Fruit fly (Drosophila melanogaster) whole organism, embryonic: Measurements from ENCODE around the gene Cdc16.
A peak's percentile ranks its signal among the peaks of the same experiment; 100 is the strongest.

Experiments used
- ATbp ChIP-seq: fragments of 200-800 bp; sonication (Bioruptor generic); optimal IDR thresholded peaks from 2 replicates; lab custom pipeline; 2017; ENCODE audit warnings: missing biosample characterization, mild to moderate bottlenecking, missing genetic modification characterization, missing genetic modification reagents
- Ada2b ChIP-seq: fragments of 200-800 bp; sonication (Bioruptor generic); IDR thresholded peaks from 2 replicates; pipeline ENCODE4 v1.3.6; 2022; ENCODE audit warnings: missing biosample characterization, missing genetic modification characterization
- Asciz ChIP-seq: fragments of 200-800 bp; sonication (Bioruptor generic); optimal IDR thresholded peaks from 2 replicates; lab custom pipeline; 2017; ENCODE audit warnings: missing biosample characterization, mild to moderate bottlenecking, missing genetic modification characterization, missing genetic modification reagents
- B-H2 ChIP-seq: fragments of 200-800 bp; sonication (Bioruptor generic); optimal IDR thresholded peaks from 2 replicates; lab custom pipeline; 2018; ENCODE audit warnings: missing biosample characterization, mild to moderate bottlenecking, missing genetic modification characterization
- CG10366 ChIP-seq: fragments of 200-800 bp; sonication (Bioruptor generic); IDR thresholded peaks from 2 replicates; pipeline ENCODE4 v1.3.6; 2022; ENCODE audit warnings: missing biosample characterization, missing genetic modification characterization
- CG11247 ChIP-seq: fragments of 200-800 bp; sonication (Bioruptor generic); IDR thresholded peaks from 2 replicates; pipeline ENCODE4 v1.3.6; 2022; ENCODE audit warnings: missing biosample characterization, missing genetic modification characterization
- CG15479 ChIP-seq: fragments of 200-800 bp; sonication (Bioruptor generic); optimal IDR thresholded peaks from 3 replicates; lab custom pipeline; 2019; ENCODE audit warnings: missing biosample characterization, mild to moderate bottlenecking, missing genetic modification characterization, moderate library complexity
- CG3163 ChIP-seq: fragments of 200-800 bp; sonication (Bioruptor generic); optimal IDR thresholded peaks from 3 replicates; lab custom pipeline; 2016; ENCODE audit warnings: missing biosample characterization, missing genetic modification characterization
- CG34376 ChIP-seq: fragments of 200-800 bp; sonication (Bioruptor generic); optimal IDR thresholded peaks from 2 replicates; lab custom pipeline; 2018; ENCODE audit warnings: missing biosample characterization, mild to moderate bottlenecking, missing genetic modification characterization
- CG4820 ChIP-seq: fragments of 200-800 bp; sonication (Bioruptor generic); optimal IDR thresholded peaks from 3 replicates; lab custom pipeline; 2016; ENCODE audit warnings: missing biosample characterization, missing genetic modification characterization
- CG6654 ChIP-seq: fragments of 200-800 bp; sonication (Bioruptor generic); optimal IDR thresholded peaks from 2 replicates; lab custom pipeline; 2017; ENCODE audit warnings: missing biosample characterization, mild to moderate bottlenecking, missing genetic modification characterization
- CG6854 ChIP-seq: fragments of 200-800 bp; sonication (Bioruptor generic); optimal IDR thresholded peaks from 3 replicates; lab custom pipeline; 2017; ENCODE audit warnings: missing biosample characterization, mild to moderate bottlenecking, missing genetic modification characterization
- CG8765 ChIP-seq: fragments of 200-800 bp; sonication (Bioruptor generic); IDR thresholded peaks from 2 replicates; pipeline ENCODE4 v1.3.6; 2022; ENCODE audit warnings: missing biosample characterization, missing genetic modification characterization
- CG8944 ChIP-seq: fragments of 200-800 bp; sonication (Bioruptor generic); optimal IDR thresholded peaks from 3 replicates; lab custom pipeline; 2016; ENCODE audit warnings: missing biosample characterization, missing genetic modification characterization
- CG9817 ChIP-seq: fragments of 200-800 bp; sonication (Bioruptor generic); optimal IDR thresholded peaks from 2 replicates; lab custom pipeline; 2018; ENCODE audit warnings: missing biosample characterization, mild to moderate bottlenecking, missing genetic modification characterization, moderate library complexity
- Dbx ChIP-seq: fragments of 200-800 bp; sonication (Bioruptor generic); IDR thresholded peaks from 3 replicates; pipeline ENCODE4 v1.3.6; 2022; ENCODE audit warnings: missing biosample characterization, missing genetic modification characterization
- Dfd ChIP-seq, 2 experiments: fragments of >200 bp; optimal IDR thresholded peaks; 2 replicates each; lab custom pipeline; 2017; ENCODE audit warnings: missing biosample characterization in 2 of 2, missing genetic modification characterization in 2 of 2
- ERR ChIP-seq: fragments of 200-800 bp; sonication (Bioruptor generic); optimal IDR thresholded peaks from 2 replicates; lab custom pipeline; 2016; ENCODE audit warnings: missing biosample characterization, missing genetic modification characterization
- HLH54F ChIP-seq: fragments of 200-800 bp; sonication (Bioruptor generic); optimal IDR thresholded peaks from 3 replicates; lab custom pipeline; 2016; ENCODE audit warnings: missing biosample characterization, missing genetic modification characterization
- Hmx ChIP-seq: fragments of 200-800 bp; sonication (Bioruptor generic); optimal IDR thresholded peaks from 2 replicates; lab custom pipeline; 2016; ENCODE audit warnings: missing biosample characterization, missing genetic modification characterization
- Hr3 ChIP-seq: fragments of 200-800 bp; sonication (Bioruptor generic); optimal IDR thresholded peaks from 3 replicates; lab custom pipeline; 2016; ENCODE audit warnings: missing biosample characterization, missing genetic modification characterization
- Hr39 ChIP-seq: fragments of >200 bp; optimal IDR thresholded peaks from 2 replicates; lab custom pipeline; 2017
- Lpt ChIP-seq: fragments of >200 bp; optimal IDR thresholded peaks from 2 replicates; lab custom pipeline; 2018; ENCODE audit warnings: missing biosample characterization, missing genetic modification characterization
- MESR4 ChIP-seq: fragments of 200-800 bp; sonication (Bioruptor generic); optimal IDR thresholded peaks from 2 replicates; lab custom pipeline; 2018; ENCODE audit warnings: missing biosample characterization, mild to moderate bottlenecking, missing genetic modification characterization, moderate library complexity
- Neu2 ChIP-seq: fragments of 200-800 bp; sonication (Bioruptor generic); optimal IDR thresholded peaks from 3 replicates; lab custom pipeline; 2016; ENCODE audit warnings: missing biosample characterization, missing genetic modification characterization, borderline replicate concordance
- Nf-YA ChIP-seq: fragments of 200-800 bp; sonication (Bioruptor generic); IDR thresholded peaks from 2 replicates; pipeline ENCODE4 v1.3.6; 2022; ENCODE audit warnings: missing biosample characterization, missing genetic modification characterization
- Optix ChIP-seq: fragments of 200-800 bp; sonication (Bioruptor generic); IDR thresholded peaks from 3 replicates; pipeline ENCODE4 v1.3.6; 2022; ENCODE audit warnings: missing biosample characterization, missing genetic modification characterization
- Rfx ChIP-seq: fragments of 200-800 bp; sonication (Bioruptor generic); IDR thresholded peaks from 2 replicates; pipeline ENCODE4 v1.3.6; 2022; ENCODE audit warnings: missing biosample characterization, missing genetic modification characterization
- Spps ChIP-seq: fragments of 200-800 bp; sonication (Bioruptor generic); optimal IDR thresholded peaks from 2 replicates; lab custom pipeline; 2018; ENCODE audit warnings: missing biosample characterization, mild to moderate bottlenecking, missing genetic modification characterization
- Sry-δ ChIP-seq: fragments of 200-800 bp; sonication (Bioruptor generic); optimal IDR thresholded peaks from 2 replicates; lab custom pipeline; 2016; ENCODE audit warnings: missing biosample characterization, missing genetic modification characterization
- ash1 ChIP-seq: fragments of 200-800 bp; sonication (Bioruptor generic); optimal IDR thresholded peaks from 2 replicates; lab custom pipeline; 2018; ENCODE audit warnings: missing biosample characterization, mild to moderate bottlenecking, missing genetic modification characterization
- croc ChIP-seq: fragments of 200-800 bp; sonication (Bioruptor generic); conservative IDR thresholded peaks from 3 replicates; pipeline ENCODE4 v1.3.6; 2022; ENCODE audit warnings: missing biosample characterization, missing genetic modification characterization
- cwo ChIP-seq: fragments of 200-800 bp; sonication (Bioruptor generic); optimal IDR thresholded peaks from 3 replicates; lab custom pipeline; 2017; ENCODE audit warnings: missing biosample characterization, missing genetic modification characterization, mild to moderate bottlenecking, moderate library complexity, missing genetic modification reagents
- disco-r ChIP-seq: fragments of 200-800 bp; sonication (Bioruptor generic); optimal IDR thresholded peaks from 2 replicates; lab custom pipeline; 2016; ENCODE audit warnings: missing biosample characterization, missing genetic modification characterization
- esg ChIP-seq: fragments of 200-800 bp; sonication (Bioruptor generic); conservative IDR thresholded peaks from 2 replicates; pipeline ENCODE4 v1.3.6; 2022; ENCODE audit warnings: missing biosample characterization, missing genetic modification characterization
- eyg ChIP-seq: fragments of 200-800 bp; sonication (Bioruptor generic); optimal IDR thresholded peaks from 3 replicates; lab custom pipeline; 2016; ENCODE audit warnings: missing biosample characterization, missing genetic modification characterization
- fd64A ChIP-seq: fragments of 200-800 bp; sonication (Bioruptor generic); optimal IDR thresholded peaks from 3 replicates; lab custom pipeline; 2018; ENCODE audit warnings: missing biosample characterization, mild to moderate bottlenecking, missing genetic modification characterization
- lmd ChIP-seq: fragments of 200-800 bp; sonication (Bioruptor generic); IDR thresholded peaks from 2 replicates; pipeline ENCODE4 v1.3.6; 2022; ENCODE audit warnings: missing biosample characterization, missing genetic modification characterization
- mam ChIP-seq: fragments of 200-800 bp; sonication (Bioruptor generic); optimal IDR thresholded peaks from 3 replicates; lab custom pipeline; 2016; ENCODE audit warnings: missing biosample characterization, missing genetic modification characterization
- mirr ChIP-seq: fragments of 200-800 bp; sonication (Bioruptor generic); optimal IDR thresholded peaks from 3 replicates; lab custom pipeline; 2018; ENCODE audit warnings: missing biosample characterization, mild to moderate bottlenecking, missing genetic modification characterization
- otp ChIP-seq: fragments of 200-800 bp; sonication (Bioruptor generic); IDR thresholded peaks from 3 replicates; pipeline ENCODE4, ENCODE4 v1.3.6; 2022; ENCODE audit warnings: missing biosample characterization, missing genetic modification characterization
- pnt ChIP-seq: fragments of 200-800 bp; sonication (Bioruptor generic); optimal IDR thresholded peaks from 3 replicates; lab custom pipeline; 2016; ENCODE audit warnings: missing biosample characterization, missing genetic modification characterization
- prd ChIP-seq, 3 experiments: fragments of >200 bp in 2 of 3; fragments of 200-800 bp in 1 of 3; sonication (Bioruptor generic) in 1 of 3; optimal IDR thresholded peaks in 2 of 3; IDR thresholded peaks in 1 of 3; 2 replicates in 2 of 3; 3 replicates in 1 of 3; pipeline versions ENCODE4 v1.3.6 to Lab custom; 2017 to 2022; ENCODE audit warnings: missing biosample characterization in 1 of 3, missing genetic modification characterization in 1 of 3
- sima ChIP-seq: fragments of 200-800 bp; sonication (Bioruptor generic); optimal IDR thresholded peaks from 2 replicates; lab custom pipeline; 2016; ENCODE audit warnings: missing biosample characterization, missing genetic modification characterization
- sob ChIP-seq: fragments of 200-800 bp; sonication (Bioruptor generic); IDR thresholded peaks from 2 replicates; pipeline ENCODE4 v1.3.6; 2022; ENCODE audit warnings: missing biosample characterization, missing genetic modification characterization
- sr ChIP-seq: fragments of 200-800 bp; sonication (Bioruptor generic); IDR thresholded peaks from 3 replicates; pipeline ENCODE4 v1.3.6; 2022; ENCODE audit warnings: missing biosample characterization, missing genetic modification characterization
- tup ChIP-seq: fragments of 200-800 bp; sonication (Bioruptor generic); optimal IDR thresholded peaks from 2 replicates; lab custom pipeline; 2016; ENCODE audit warnings: missing biosample characterization, mild to moderate bottlenecking, missing genetic modification characterization, moderate library complexity
- tx ChIP-seq: fragments of 200-800 bp; sonication (Bioruptor generic); optimal IDR thresholded peaks from 2 replicates; lab custom pipeline; 2016; ENCODE audit warnings: missing biosample characterization, missing genetic modification characterization
- vfl ChIP-seq: fragments of 200-800 bp; sonication (Bioruptor generic); optimal IDR thresholded peaks from 2 replicates; lab custom pipeline; 2016; ENCODE audit warnings: missing biosample characterization, missing genetic modification characterization
- wek ChIP-seq: fragments of 200-800 bp; sonication (Bioruptor generic); optimal IDR thresholded peaks from 3 replicates; lab custom pipeline; 2018; ENCODE audit warnings: missing biosample characterization, mild to moderate bottlenecking, missing genetic modification characterization, moderate library complexity

Cdc16 gene

DNA sequence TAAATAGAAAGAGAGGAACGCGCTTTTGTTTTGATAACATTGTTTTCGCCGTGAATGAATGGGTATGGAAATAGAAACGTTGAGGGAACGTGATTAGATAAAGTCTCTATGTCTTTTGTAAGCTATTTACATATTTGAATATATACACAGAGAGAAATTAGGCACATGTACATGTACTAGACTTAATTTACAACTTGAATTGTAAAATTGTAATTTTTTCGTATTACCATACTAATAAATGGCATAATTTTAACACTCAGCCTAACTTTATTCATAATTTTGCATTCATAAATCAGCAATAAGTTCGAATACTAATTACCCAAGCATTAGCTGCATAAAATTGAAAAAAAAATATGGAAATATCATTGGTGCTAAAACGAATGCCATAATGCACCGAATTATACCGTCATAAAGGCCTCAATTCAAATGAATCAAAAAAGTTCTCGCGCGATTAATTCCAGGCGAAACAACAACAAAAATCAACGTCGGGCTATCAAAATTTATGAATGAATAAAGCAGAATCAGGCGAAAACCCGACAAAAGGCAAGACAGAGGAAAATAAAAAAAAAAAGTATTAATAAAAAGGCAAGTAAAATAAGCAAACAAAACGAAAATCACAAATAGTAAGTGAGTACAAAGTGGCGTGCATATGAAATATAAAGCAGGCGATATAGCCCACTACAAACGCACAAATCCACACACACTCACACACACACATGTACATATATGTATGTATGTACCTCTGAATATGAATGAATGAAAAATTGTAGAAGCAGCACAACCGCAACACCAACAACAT, 51.7 kb downstream of the Cdc16 start (continued):
- TF ChIP-seq sr (GFP tag; lab: Robert Waterston, UW) = no peak
- TF ChIP-seq CG3163 (GFP tag; lab: Kevin White, UChicago) = no peak
- peak; percentile 31; the same call in 1 of the 2 replicates for TF ChIP-seq sob (GFP tag; lab: Robert Waterston, UW)
- TF ChIP-seq Rfx (GFP tag; lab: Robert Waterston, UW) = peak; percentile 36
- no peak for TF ChIP-seq tup (GFP tag; lab: Kevin White, UChicago)
- TF ChIP-seq pnt = no peak
- no peak for TF ChIP-seq vfl
- no peak for TF ChIP-seq MESR4
- no peak for TF ChIP-seq wek (GFP tag; lab: Kevin White, UChicago)
- TF ChIP-seq eyg (GFP tag; lab: Kevin White, UChicago) = no peak
- TF ChIP-seq Optix = no peak
- TF ChIP-seq lmd (GFP tag; lab: Robert Waterston, UW) = no peak; the same call in 1 of the 2 replicates
- TF ChIP-seq Hr39 (lab: Kevin White, UChicago) = no peak
- TF ChIP-seq Lpt (GFP tag; lab: Kevin White, UChicago) = no peak
- no peak for TF ChIP-seq esg (GFP tag; lab: Robert Waterston, UW)
- TF ChIP-seq sima (GFP tag; lab: Kevin White, UChicago) = peak; percentile 19
- TF ChIP-seq ERR (GFP tag; lab: Kevin White, UChicago) = no peak
- peak; percentile 52 for TF ChIP-seq Hr3
- TF ChIP-seq CG6854 (GFP tag; lab: Kevin White, UChicago) = peak; percentile 62
- peak; percentile 22; the same call in 1 of the 2 replicates for TF ChIP-seq CG10366
- no peak for TF ChIP-seq CG8944 (GFP tag; lab: Kevin White, UChicago)
- TF ChIP-seq mirr = no peak
- TF ChIP-seq CG34376 (GFP tag; lab: Kevin White, UChicago) = no peak
- TF ChIP-seq disco-r = no peak
- no peak for TF ChIP-seq Neu2 (GFP tag; lab: Kevin White, UChicago)
- no peak for TF ChIP-seq Ada2b (GFP tag; lab: Robert Waterston, UW)
- TF ChIP-seq otp (GFP tag; lab: Robert Waterston, UW) = 0 out of 3 replicates have a peak, but pooled peaks have one; percentile 28
- TF ChIP-seq CG11247 (GFP tag; lab: Robert Waterston, UW) = no peak
- peak; percentile 44 for TF ChIP-seq cwo (GFP tag; lab: Kevin White, UChicago)
- no peak; the same call in 2 of the 3 replicates for TF ChIP-seq croc (GFP tag; lab: Robert Waterston, UW)
- no peak for TF ChIP-seq Nf-YA
- peak; percentile 4 for TF ChIP-seq CG9817 (tag; lab: Kevin White, UChicago)
- no peak for TF ChIP-seq CG8765
- no peak for TF ChIP-seq B-H2 (GFP tag; lab: Kevin White, UChicago)
- peak; percentile 1 for TF ChIP-seq CG4820
- peak; percentile 48 for TF ChIP-seq ATbp
- peak; percentile 42 for TF ChIP-seq fd64A (GFP tag; lab: Kevin White, UChicago)
- TF ChIP-seq Sry-δ (GFP tag; lab: Kevin White, UChicago) = peak; percentile 11
- TF ChIP-seq CG6654 (GFP tag; lab: Kevin White, UChicago) = peak; percentile 30
- peak; percentile 31 for TF ChIP-seq HLH54F (GFP tag; lab: Kevin White, UChicago)
- TF ChIP-seq Asciz (GFP tag; lab: Kevin White, UChicago) = peak; percentile 79
- TF ChIP-seq Hmx (GFP tag; lab: Kevin White, UChicago) = no peak
- no peak for TF ChIP-seq prd (optimal IDR thresholded peaks at IDR 0.05; lab: Kevin White, UChicago)
- TF ChIP-seq prd (GFP tag; IDR thresholded peaks at IDR 0.05; lab: Robert Waterston, UW) = peak; percentile 14; the same call in 1 of the 3 replicates
- TF ChIP-seq CG15479 = no peak
- no peak for TF ChIP-seq Dfd (GFP tag; optimal IDR thresholded peaks at IDR 0.05; lab: Kevin White, UChicago)
- TF ChIP-seq Dbx (GFP tag; lab: Robert Waterston, UW) = no peak
- peak; percentile 32 for TF ChIP-seq mam (GFP tag; lab: Kevin White, UChicago)
- TF ChIP-seq ash1 (GFP tag; lab: Kevin White, UChicago) = no peak
- peak; percentile 41 for TF ChIP-seq tx
- TF ChIP-seq Spps (tag; lab: Kevin White, UChicago) = peak; percentile 28
